Worm (Caenorhabditis elegans) whole organism, L3 larva: ENCODE data around the gene unc-50.
"Not testable (repeated sequence)": the region's sequence is repeated elsewhere in the genome, so short reads cannot be mapped to it uniquely, and the experiment has no call there.

Experiments used
- aly-2 ChIP-seq: fragments of 150-350 bp; optimal IDR thresholded peaks from 2 replicates; lab custom pipeline; 2014; ENCODE audit warnings: missing biosample characterization, missing genetic modification characterization
- ceh-16 ChIP-seq: sonication (generic microtip); optimal IDR thresholded peaks from 2 replicates; lab custom pipeline; 2017; ENCODE audit warnings: missing biosample characterization, missing genetic modification characterization
- fkh-10 ChIP-seq: sonication (generic microtip); optimal IDR thresholded peaks from 2 replicates; lab custom pipeline; 2017; ENCODE audit warnings: missing biosample characterization, missing genetic modification reagents, missing genetic modification characterization

The unc-50 gene

DNA sequence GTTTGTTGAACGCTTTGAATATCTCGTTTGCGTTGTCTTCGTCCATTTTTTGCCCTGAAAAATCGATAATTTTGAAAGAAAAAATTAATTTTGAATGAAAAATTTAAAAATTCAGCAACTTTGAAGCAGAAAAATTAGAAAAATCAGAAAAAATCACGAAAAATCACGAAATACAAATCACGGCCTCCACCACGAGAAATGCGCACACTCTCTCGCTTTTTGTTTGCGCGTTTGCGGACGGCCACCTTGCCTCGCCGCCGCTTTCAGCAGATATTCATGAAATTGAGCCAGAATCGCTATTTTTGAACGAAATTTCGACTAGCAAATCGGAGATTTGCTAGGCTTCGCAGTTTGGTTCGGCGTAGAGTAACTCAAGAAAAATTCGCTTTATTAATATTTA, 51.1 kb downstream of the unc-50 start, which contains the start of gene inpp-4B:
inpp-4B (minus strand) TSS at position 54 of the 400 bp plus-strand sequence.
- not testable (repeated sequence) for TF ChIP-seq fkh-10 (GFP tag; lab: Kevin White, UChicago); aly-2 (tag; lab: Kevin White, UChicago); ceh-16
- TF ChIP-seq, all 47 proteins: peak for 0; not testable (repeated sequence) for 47
